Fruit fly (Drosophila melanogaster): ENCODE data around the gene CG34308.

DNA sequence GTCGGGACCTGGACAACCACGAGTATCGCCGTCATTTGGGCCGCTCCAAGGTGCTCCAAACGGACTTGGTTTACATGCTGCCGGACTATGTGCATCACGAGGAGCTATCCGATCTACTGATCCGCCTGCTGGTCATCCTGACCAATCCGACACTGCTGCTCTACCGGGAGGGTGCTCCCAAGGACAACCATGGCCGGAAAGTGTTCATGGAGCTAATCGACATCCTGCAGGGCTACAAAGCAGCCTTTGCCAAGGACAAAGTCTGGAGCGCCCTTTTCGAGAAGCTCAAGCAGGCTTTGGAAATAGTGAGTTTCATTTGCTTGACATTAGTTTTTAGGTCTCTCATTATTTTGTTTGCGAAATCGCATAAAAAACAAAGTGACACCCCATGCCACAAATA, at the start of gene CG34308:
- TF ChIP-seq h (optimal IDR thresholded peaks at IDR 0.05): no peak
- no peak for TF ChIP-seq insv (optimal IDR thresholded peaks at IDR 0.05)
- no peak for TF ChIP-seq Sin3A (optimal IDR thresholded peaks at IDR 0.05)
- TF ChIP-seq psq (optimal IDR thresholded peaks at IDR 0.05): no peak

Measured in Kc167 (cell line).